Fruit fly (Drosophila melanogaster): Measurements from ENCODE around the gene CG3347.

- TF ChIP-seq psq (optimal IDR thresholded peaks at IDR 0.05) (no peak), usp (GFP tag; optimal IDR thresholded peaks at IDR 0.05) (no peak), pan (optimal IDR thresholded peaks at IDR 0.05) (no peak), CG8478 (optimal IDR thresholded peaks at IDR 0.05) (no peak)
These were observed 23.2 kb upstream of the CG3347 start for dm6 chr2L:3246030-3246429.

All from whole organism.